Worm (Caenorhabditis elegans): ENCODE results near the gene nhl-3.

Gene nhl-3

ce11 chrII:574064-574463 is 27.9 kb downstream of the nhl-3 start:
- TF ChIP-seq ceh-22 (tag; optimal IDR thresholded peaks at IDR 0.05) (no peak), ceh-45 (GFP tag; IDR thresholded peaks at IDR 0.05) (no peak), eyg-1 (tag; optimal IDR thresholded peaks at IDR 0.05) (no peak), ceh-19 (GFP tag; optimal IDR thresholded peaks at IDR 0.05) (no peak), ceh-9 (tag; optimal IDR thresholded peaks at IDR 0.05) (no peak), elt-4 (tag; optimal IDR thresholded peaks at IDR 0.05) (no peak), fkh-6 (tag; optimal IDR thresholded peaks at IDR 0.05) (no peak), ama-1 (optimal IDR thresholded peaks at IDR 0.05) (no peak), ceh-2 (tag; optimal IDR thresholded peaks at IDR 0.05) (no peak), rnt-1 (tag; optimal IDR thresholded peaks at IDR 0.05) (no peak), Y22D7AL.16 (tag; optimal IDR thresholded peaks at IDR 0.05) (no peak), C38D4.7 (GFP tag; optimal IDR thresholded peaks at IDR 0.05) (no peak), mec-3 (tag; optimal IDR thresholded peaks at IDR 0.05; ENCODE audit: borderline replicate concordance) (no peak), lim-6 (tag; optimal IDR thresholded peaks at IDR 0.05) (no peak), unc-55 (GFP tag; optimal IDR thresholded peaks at IDR 0.05) (no peak), ztf-16 (tag; optimal IDR thresholded peaks at IDR 0.05) (no peak), ceh-48 (tag; optimal IDR thresholded peaks at IDR 0.05) (no peak), K09A11.1 (tag; optimal IDR thresholded peaks at IDR 0.05; ENCODE audit: insufficient read depth) (no peak), odd-2 (tag; optimal IDR thresholded peaks at IDR 0.05) (no peak), unc-86 (tag; optimal IDR thresholded peaks at IDR 0.05) (no peak)

DNA sequence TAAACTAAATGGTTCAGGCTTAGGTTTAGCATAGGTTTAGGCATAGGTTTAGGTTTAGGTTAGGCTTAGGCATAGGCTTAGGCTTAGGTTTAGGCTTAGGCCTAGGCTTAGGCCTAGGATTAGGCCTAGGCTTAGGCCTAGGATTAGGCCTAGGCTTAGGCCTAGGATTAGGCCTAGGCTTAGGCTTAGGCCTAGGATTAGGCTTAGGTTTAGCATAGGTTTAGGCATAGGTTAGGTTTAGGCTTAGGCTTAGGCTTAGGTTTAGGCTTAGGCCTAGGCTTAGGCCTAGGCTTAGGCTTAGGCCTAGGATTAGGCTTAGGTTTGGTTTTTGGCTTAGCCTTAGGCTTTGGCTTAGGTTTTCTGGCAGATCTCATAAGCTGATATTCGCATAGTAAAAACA is 28.3 kb downstream of the nhl-3 start:
- TF ChIP-seq dve-1 (tag; optimal IDR thresholded peaks at IDR 0.05): peak; percentile 91

DNA sequence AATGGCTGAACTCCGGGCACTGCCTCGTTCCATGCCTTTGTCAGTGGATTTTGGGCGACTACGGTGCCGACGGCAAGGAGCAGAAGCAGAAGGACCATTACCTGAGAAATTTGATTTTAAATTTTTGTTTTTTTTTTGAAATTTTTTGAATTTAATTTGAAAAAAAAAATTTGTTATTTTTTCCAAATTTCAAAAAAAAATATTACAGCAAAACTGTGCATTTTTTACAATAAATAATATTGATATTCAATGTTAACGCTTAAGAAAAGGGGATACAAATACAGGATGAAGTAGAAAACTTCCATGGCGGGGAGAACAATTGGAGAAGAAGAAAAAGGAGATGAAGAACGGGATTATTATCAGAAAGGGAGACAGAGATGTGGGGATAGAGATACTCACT is 29.9 kb downstream of the nhl-3 start, which contains the start of gene mlt-8:
Gene mlt-8, minus strand, starts transcription at position 101 of the 400 bp plus-strand sequence.
- TF ChIP-seq ceh-2 (tag; optimal IDR thresholded peaks at IDR 0.05) (no peak), K02D7.2 (tag; optimal IDR thresholded peaks at IDR 0.05) (no peak), ceh-45 (GFP tag; IDR thresholded peaks at IDR 0.05) (no peak), elt-4 (tag; optimal IDR thresholded peaks at IDR 0.05) (no peak), pag-3 (tag; optimal IDR thresholded peaks at IDR 0.05; ENCODE audit: borderline replicate concordance) (no peak), fkh-10 (GFP tag; optimal IDR thresholded peaks at IDR 0.05) (no peak), ceh-6 (GFP tag; optimal IDR thresholded peaks at IDR 0.05) (no peak), eyg-1 (tag; optimal IDR thresholded peaks at IDR 0.05) (no peak), nhr-11 (tag; optimal IDR thresholded peaks at IDR 0.05) (no peak)

- no peak for TF ChIP-seq pag-3 (tag; optimal IDR thresholded peaks at IDR 0.05; ENCODE audit: borderline replicate concordance)
- no peak for TF ChIP-seq ttx-3 (tag; optimal IDR thresholded peaks at IDR 0.05)
- TF ChIP-seq gmeb-2 (tag; optimal IDR thresholded peaks at IDR 0.05): no peak
- no peak for TF ChIP-seq pqm-1 (tag; optimal IDR thresholded peaks at IDR 0.05)
- TF ChIP-seq syd-9 (tag; optimal IDR thresholded peaks at IDR 0.05): no peak
- TF ChIP-seq K02D7.2 (tag; optimal IDR thresholded peaks at IDR 0.05): no peak
- TF ChIP-seq fax-1 (tag; optimal IDR thresholded peaks at IDR 0.05): no peak
- no peak for TF ChIP-seq ceh-19 (GFP tag; optimal IDR thresholded peaks at IDR 0.05)
- TF ChIP-seq ref-2 (tag; optimal IDR thresholded peaks at IDR 0.05): no peak
- no peak for TF ChIP-seq ceh-22 (tag; optimal IDR thresholded peaks at IDR 0.05)
- TF ChIP-seq sdc-2 (tag; optimal IDR thresholded peaks at IDR 0.05): no peak
- no peak for TF ChIP-seq F13H6.1 (tag; optimal IDR thresholded peaks at IDR 0.05)
- no peak for TF ChIP-seq nhr-232 (tag; optimal IDR thresholded peaks at IDR 0.05)
- TF ChIP-seq nhr-11 (tag; optimal IDR thresholded peaks at IDR 0.05): no peak
- no peak for TF ChIP-seq pha-2 (tag; optimal IDR thresholded peaks at IDR 0.05)
- TF ChIP-seq Y22D7AL.16 (tag; optimal IDR thresholded peaks at IDR 0.05): no peak
Measured at ce11 chrII:568776-569175, 33.1 kb downstream of the nhl-3 start, which contains the start of gene W08F4.5. Gene W08F4.5 (minus strand): TSS chrII:568876.

DNA sequence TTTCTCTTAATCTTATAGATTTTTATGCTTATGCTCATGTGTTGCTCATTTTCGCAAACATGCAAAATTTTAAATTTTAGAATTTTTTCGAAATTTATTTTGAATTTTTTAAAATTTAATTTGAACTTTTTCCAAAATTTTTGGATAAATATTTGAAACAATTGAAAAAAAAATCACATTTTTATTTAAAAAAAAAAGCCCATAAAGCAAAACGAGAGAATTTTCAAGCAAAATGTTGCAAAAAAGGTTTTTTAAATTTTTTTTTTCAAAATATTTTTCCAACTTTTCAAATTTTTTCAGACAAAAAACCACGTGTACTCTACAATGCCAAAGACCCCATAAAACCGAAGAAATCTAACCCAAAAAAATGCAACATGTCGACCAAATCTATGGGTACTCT is 45.7 kb downstream of the nhl-3 start, which contains the start of the genes C09E8.1 and C09E8.6:
Gene C09E8.1, plus strand, starts transcription at position 301 of the 400 bp plus-strand sequence.
Gene C09E8.6, plus strand, starts transcription at position 313 of the 400 bp plus-strand sequence.
- TF ChIP-seq gmeb-2 (tag; optimal IDR thresholded peaks at IDR 0.05) (no peak), rnt-1 (tag; optimal IDR thresholded peaks at IDR 0.05) (no peak), K02D7.2 (tag; optimal IDR thresholded peaks at IDR 0.05) (no peak), pha-2 (tag; optimal IDR thresholded peaks at IDR 0.05) (no peak), Y22D7AL.16 (tag; optimal IDR thresholded peaks at IDR 0.05) (no peak), mec-3 (tag; optimal IDR thresholded peaks at IDR 0.05; ENCODE audit: borderline replicate concordance) (no peak), ceh-34 (tag; optimal IDR thresholded peaks at IDR 0.05) (no peak), hlh-15 (tag; optimal IDR thresholded peaks at IDR 0.05) (no peak), dve-1 (tag; optimal IDR thresholded peaks at IDR 0.05) (no peak), C08G9.2 (tag; optimal IDR thresholded peaks at IDR 0.05) (no peak), unc-86 (tag; optimal IDR thresholded peaks at IDR 0.05) (no peak), pqm-1 (tag; optimal IDR thresholded peaks at IDR 0.05) (no peak), elt-4 (tag; optimal IDR thresholded peaks at IDR 0.05) (no peak)

All from whole organism, late embryonic.